Worm (Caenorhabditis elegans): ENCODE results near the gene slc-17.7.

Gene slc-17.7

DNA sequence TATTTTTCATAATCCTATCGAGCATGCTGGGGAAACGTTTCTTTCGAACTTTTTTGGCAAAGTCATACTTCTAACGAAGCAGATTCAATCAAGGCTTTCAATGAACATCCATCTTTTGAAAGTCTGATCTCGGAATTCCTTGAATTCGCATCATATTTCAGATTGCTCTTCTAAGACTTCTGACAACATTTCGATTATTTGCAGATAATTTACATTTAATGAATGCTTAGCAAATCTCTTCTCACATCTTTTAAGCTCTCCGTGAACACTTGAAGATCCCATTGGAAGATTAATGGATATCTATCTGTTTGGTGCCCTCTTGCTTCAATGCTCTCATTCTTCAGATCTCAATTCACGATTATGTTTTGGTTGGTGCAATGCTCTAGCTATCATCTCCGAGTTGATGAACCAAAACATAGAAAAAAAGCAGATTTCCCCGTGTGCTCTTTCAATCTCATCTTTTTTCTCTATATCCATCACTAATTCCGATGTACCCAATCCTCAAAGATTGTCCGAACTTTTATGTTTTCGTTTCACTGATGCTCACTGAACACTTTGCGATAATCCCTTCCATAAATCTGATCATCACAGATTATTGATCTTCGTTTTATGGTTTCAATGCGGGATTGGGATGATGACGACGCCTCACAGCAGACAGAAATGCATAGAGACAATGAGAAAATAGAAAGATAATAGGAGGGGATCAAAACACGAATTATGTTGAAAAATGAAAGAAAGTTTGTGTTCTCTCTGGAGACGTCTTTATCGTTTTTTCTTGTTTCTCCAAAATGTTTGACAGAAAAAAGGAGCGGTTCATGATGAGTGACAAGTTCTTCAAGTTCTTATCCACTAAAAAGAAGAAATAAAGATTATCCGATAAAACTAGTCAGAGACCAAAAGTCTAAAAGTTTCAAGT, 8.1 kb upstream of the slc-17.7 start:
- no peak for TF ChIP-seq mxl-3 (GFP tag; optimal IDR thresholded peaks at IDR 0.05)
- TF ChIP-seq R02D3.7 (tag; optimal IDR thresholded peaks at IDR 0.05): no peak
- TF ChIP-seq unc-62 (GFP tag; optimal IDR thresholded peaks at IDR 0.05 in 1 of 2): peak in 1 of 2 experiments; percentile 89
- TF ChIP-seq unc-62 (tag; optimal IDR thresholded peaks at IDR 0.05): no peak
- peak in 1 of 2 experiments; percentile 52 for TF ChIP-seq mdl-1 (tag; optimal IDR thresholded peaks at IDR 0.05)
- peak; percentile 23 for TF ChIP-seq nhr-48 (tag; optimal IDR thresholded peaks at IDR 0.05)
- TF ChIP-seq aha-1 (tag): peak; percentile 76
- TF ChIP-seq ceh-20 (GFP tag; IDR thresholded peaks at IDR 0.05): peak; percentile 21; the same call in 1 of the 2 replicates
- no peak for TF ChIP-seq zip-11 (GFP tag; IDR thresholded peaks at IDR 0.05)
- TF ChIP-seq unc-130 (GFP tag; optimal IDR thresholded peaks at IDR 0.05): no peak
- TF ChIP-seq vab-7 (GFP tag; IDR thresholded peaks at IDR 0.05): no peak

DNA sequence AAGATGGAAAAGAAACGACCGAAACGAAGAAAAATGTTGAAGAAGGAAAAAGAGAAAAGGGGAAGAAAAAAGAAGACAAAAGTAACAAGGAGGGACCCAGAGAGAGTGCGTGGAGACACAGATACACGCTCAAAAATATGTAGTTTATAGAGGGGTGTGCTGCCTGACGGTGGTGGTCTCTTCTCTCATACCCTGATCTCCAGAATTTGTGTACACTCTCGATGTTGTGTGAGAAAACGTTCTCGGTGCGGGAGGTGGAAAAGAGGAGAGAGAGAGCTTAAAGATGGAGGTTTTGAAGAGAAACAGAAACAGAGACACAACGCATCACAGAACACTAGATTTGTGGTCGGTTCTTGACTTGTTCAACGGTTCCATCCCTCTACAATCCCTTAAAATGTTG, 7.3 kb upstream of the slc-17.7 start:
- peak; percentile 62 for TF ChIP-seq fkh-10 (GFP tag; optimal IDR thresholded peaks at IDR 0.05)
- TF ChIP-seq rbr-2 (tag; optimal IDR thresholded peaks at IDR 0.05): peak; percentile 75
- no peak for TF ChIP-seq dmd-9 (GFP tag; IDR thresholded peaks at IDR 0.05)
- peak in 1 of 2 experiments; percentile 46 for TF ChIP-seq daf-16 (GFP tag; optimal IDR thresholded peaks at IDR 0.05)
- TF ChIP-seq daf-16 (tag; optimal IDR thresholded peaks at IDR 0.05): no peak
- peak; percentile 66 for TF ChIP-seq mxl-3 (GFP tag; optimal IDR thresholded peaks at IDR 0.05)
- peak in 1 of 2 experiments; percentile 88 for TF ChIP-seq unc-62 (GFP tag; optimal IDR thresholded peaks at IDR 0.05 in 1 of 2)
- no peak for TF ChIP-seq unc-62 (tag; optimal IDR thresholded peaks at IDR 0.05)
- TF ChIP-seq egl-27 (tag; optimal IDR thresholded peaks at IDR 0.05): no peak
- TF ChIP-seq hmg-1.1 (GFP tag; IDR thresholded peaks at IDR 0.05): peak; percentile 79
- TF ChIP-seq ceh-82 (tag; optimal IDR thresholded peaks at IDR 0.05): no peak
- peak; percentile 59 for TF ChIP-seq nhr-11 (tag; optimal IDR thresholded peaks at IDR 0.05)
- TF ChIP-seq dmd-8 (GFP tag; IDR thresholded peaks at IDR 0.05): no peak
- TF ChIP-seq F26F4.8 (GFP tag; conservative IDR thresholded peaks at IDR 0.05): no peak
- peak; percentile 91 for TF ChIP-seq aha-1 (tag)
- TF ChIP-seq mdl-1 (tag; optimal IDR thresholded peaks at IDR 0.05): peak; percentile 79 to 83
- TF ChIP-seq dmd-6 (GFP tag; IDR thresholded peaks at IDR 0.05): peak; percentile 54
- peak; percentile 81 for TF ChIP-seq ctbp-1 (GFP tag; IDR thresholded peaks at IDR 0.05)
- 0 out of 2 replicates have a peak, but pooled peaks have one; percentile 23 for TF ChIP-seq tra-1 (GFP tag; IDR thresholded peaks at IDR 0.05)
- TF ChIP-seq mep-1 (tag; optimal IDR thresholded peaks at IDR 0.05): peak; percentile 74
- 0 out of 2 replicates have a peak, but pooled peaks have one; percentile 43 for TF ChIP-seq ceh-20 (GFP tag; IDR thresholded peaks at IDR 0.05)
- TF ChIP-seq nhr-77 (tag; optimal IDR thresholded peaks at IDR 0.05): peak; percentile 30
- peak; percentile 94 for TF ChIP-seq nhr-28 (tag; optimal IDR thresholded peaks at IDR 0.05)
- TF ChIP-seq lsy-2 (tag; optimal IDR thresholded peaks at IDR 0.05): peak; percentile 62 to 71
- peak; percentile 55 for TF ChIP-seq hlh-30 (tag; optimal IDR thresholded peaks at IDR 0.05; ENCODE audit: insufficient read depth)
- peak; percentile 46 for TF ChIP-seq mes-2 (tag; optimal IDR thresholded peaks at IDR 0.05; ENCODE audit: poor library complexity, severe bottlenecking)
- TF ChIP-seq hif-1 (tag; optimal IDR thresholded peaks at IDR 0.05): peak in 1 of 2 experiments; percentile 57
- TF ChIP-seq dve-1 (tag; optimal IDR thresholded peaks at IDR 0.05; ENCODE audit: insufficient read depth): peak; percentile 61
- TF ChIP-seq hlh-11 (tag; optimal IDR thresholded peaks at IDR 0.05): peak; percentile 87
- peak; percentile 39 for TF ChIP-seq ces-1 (GFP tag; optimal IDR thresholded peaks at IDR 0.05)
- no peak for TF ChIP-seq ceh-32 (tag; optimal IDR thresholded peaks at IDR 0.05; ENCODE audit: poor library complexity)
- TF ChIP-seq dpl-1 (GFP tag; optimal IDR thresholded peaks at IDR 0.05): peak; percentile 16
- TF ChIP-seq mdt-29 (GFP tag; IDR thresholded peaks at IDR 0.05): no peak

Data from whole organism, L4 larva.